Fruit fly (Drosophila melanogaster): Measurements from ENCODE around the gene Surf6.

The Surf6 gene

dm6 chr3R:19892046-19892445 is 12.6 kb downstream of the Surf6 start (continued):
- TF ChIP-seq MBD-R2 (GFP tag; IDR thresholded peaks at IDR 0.05) (peak; percentile 34; the same call in 1 of the 2 replicates), CG12071 (GFP tag; optimal IDR thresholded peaks at IDR 0.05) (peak; percentile 78), Ada2b (GFP tag; IDR thresholded peaks at IDR 0.05) (peak; percentile 67), Hr39 (optimal IDR thresholded peaks at IDR 0.05) (no peak), CG13775 (GFP tag; optimal IDR thresholded peaks at IDR 0.05) (peak; percentile 41), GATAe (GFP tag; conservative IDR thresholded peaks at IDR 0.05) (0 out of 2 replicates have a peak, but pooled peaks have one; percentile 27), CG17568 (GFP tag; optimal IDR thresholded peaks at IDR 0.05) (peak; percentile 59), Eip74EF (GFP tag; optimal IDR thresholded peaks at IDR 0.05) (peak in 1 of 2 experiments; percentile 63), CG7556 (GFP tag; optimal IDR thresholded peaks at IDR 0.05) (peak; percentile 62), pzg (GFP tag; optimal IDR thresholded peaks at IDR 0.05) (no peak), CG33557 (GFP tag; optimal IDR thresholded peaks at IDR 0.05) (peak; percentile 40), D (optimal IDR thresholded peaks at IDR 0.05) (no peak), D (GFP tag; optimal IDR thresholded peaks at IDR 0.05) (peak; percentile 59), CG7271 (tag; optimal IDR thresholded peaks at IDR 0.05) (peak; percentile 9), CG12659 (GFP tag; optimal IDR thresholded peaks at IDR 0.05) (peak; percentile 54), bsh (GFP tag; optimal IDR thresholded peaks at IDR 0.05) (peak in 1 of 2 experiments; percentile 75), CG43689 (GFP tag; IDR thresholded peaks at IDR 0.05) (peak; percentile 51), CG8388 (GFP tag; optimal IDR thresholded peaks at IDR 0.05) (peak; percentile 61), CG7928 (GFP tag; optimal IDR thresholded peaks at IDR 0.05) (no peak), scrt (GFP tag; optimal IDR thresholded peaks at IDR 0.05) (peak; percentile 26), CG14965 (GFP tag; optimal IDR thresholded peaks at IDR 0.05; ENCODE audit: borderline replicate concordance) (no peak), Neu2 (GFP tag; optimal IDR thresholded peaks at IDR 0.05; ENCODE audit: borderline replicate concordance) (peak; percentile 31), CG6254 (GFP tag; optimal IDR thresholded peaks at IDR 0.05) (peak; percentile 53), CG3407 (GFP tag; optimal IDR thresholded peaks at IDR 0.05) (peak; percentile 17), dmrt99B (tag; optimal IDR thresholded peaks at IDR 0.05) (peak; percentile 80), CG3163 (GFP tag; optimal IDR thresholded peaks at IDR 0.05) (peak; percentile 25), CG10274 (GFP tag; optimal IDR thresholded peaks at IDR 0.05) (peak; percentile 50), nau (GFP tag; optimal IDR thresholded peaks at IDR 0.05) (no peak), TFAM (GFP tag; optimal IDR thresholded peaks at IDR 0.05) (no peak), kni (GFP tag; optimal IDR thresholded peaks at IDR 0.05) (no peak), gcm2 (GFP tag; optimal IDR thresholded peaks at IDR 0.05) (peak; percentile 32), cwo (GFP tag; optimal IDR thresholded peaks at IDR 0.05) (peak; percentile 46), stwl (tag; optimal IDR thresholded peaks at IDR 0.05) (no peak), CG18011 (GFP tag; optimal IDR thresholded peaks at IDR 0.05) (no peak), CG8290 (GFP tag; optimal IDR thresholded peaks at IDR 0.05) (peak; percentile 51), CG8290 (tag; optimal IDR thresholded peaks at IDR 0.05) (no peak), ken (GFP tag; IDR thresholded peaks at IDR 0.05) (peak; percentile 71; the same call in 1 of the 3 replicates), Ets97D (GFP tag; optimal IDR thresholded peaks at IDR 0.05) (peak; percentile 16), CG13894 (tag; optimal IDR thresholded peaks at IDR 0.05) (no peak), repo (GFP tag; optimal IDR thresholded peaks at IDR 0.05) (peak; percentile 45), CG12769 (tag; optimal IDR thresholded peaks at IDR 0.05) (peak; percentile 86), cad (GFP tag; optimal IDR thresholded peaks at IDR 0.05) (no peak), ash1 (GFP tag; optimal IDR thresholded peaks at IDR 0.05) (no peak), fru (optimal IDR thresholded peaks at IDR 0.05) (no peak), CG12236 (GFP tag; optimal IDR thresholded peaks at IDR 0.05) (peak; percentile 45), shn (GFP tag; optimal IDR thresholded peaks at IDR 0.05) (peak; percentile 75), HLH4C (GFP tag; IDR thresholded peaks at IDR 0.05; ENCODE audit: partially characterized antibody) (peak; percentile 40; the same call in 1 of the 3 replicates), ci (GFP tag; IDR thresholded peaks at IDR 0.05) (peak; percentile 81), CG18619 (GFP tag; optimal IDR thresholded peaks at IDR 0.05) (peak; percentile 39), CG7963 (GFP tag; IDR thresholded peaks at IDR 0.05; ENCODE audit: partially characterized antibody) (peak; percentile 34; the same call in 1 of the 3 replicates)
